Worm (Caenorhabditis elegans) whole organism, L2 larva: ENCODE data around the gene ZK688.7.

Source experiments
- F13H6.1 ChIP-seq: sonication (generic microtip); optimal IDR thresholded peaks from 2 replicates; lab custom pipeline; 2016; ENCODE audit warnings: missing genetic modification characterization, missing compliant biosample characterization
- R02D3.7 ChIP-seq: fragments of 150-350 bp; optimal IDR thresholded peaks from 2 replicates; lab custom pipeline; 2014; ENCODE audit warnings: missing biosample characterization, missing genetic modification characterization
- Y55F3AM.14 ChIP-seq: fragments of 200-800 bp; sonication (Bioruptor generic); optimal IDR thresholded peaks from 2 replicates; lab custom pipeline; 2018; ENCODE audit warnings: mild to moderate bottlenecking, missing genetic modification characterization, missing compliant biosample characterization
- alr-1 ChIP-seq: fragments of 150-350 bp; optimal IDR thresholded peaks from 2 replicates; lab custom pipeline; 2014; ENCODE audit warnings: missing biosample characterization, missing genetic modification characterization
- ama-1 ChIP-seq: fragments of 150-350 bp; optimal IDR thresholded peaks from 2 replicates; lab custom pipeline; 2018; ENCODE audit warnings: inconsistent platforms
- ceh-16 ChIP-seq: fragments of 150-350 bp; optimal IDR thresholded peaks from 2 replicates; lab custom pipeline; 2014; ENCODE audit warnings: missing biosample characterization, missing genetic modification characterization
- ceh-82 ChIP-seq: fragments of 150-350 bp; optimal IDR thresholded peaks from 2 replicates; lab custom pipeline; 2014; ENCODE audit warnings: missing biosample characterization, missing genetic modification characterization
- crh-2 ChIP-seq: sonication (generic microtip); optimal IDR thresholded peaks from 2 replicates; lab custom pipeline; 2017; ENCODE audit warnings: missing biosample characterization, missing genetic modification characterization
- dmd-4 ChIP-seq: sonication (generic microtip); optimal IDR thresholded peaks from 2 replicates; lab custom pipeline; 2017; ENCODE audit warnings: missing biosample characterization, missing genetic modification characterization
- egl-27 ChIP-seq: sonication (generic microtip); optimal IDR thresholded peaks from 3 replicates; lab custom pipeline; 2017; ENCODE audit warnings: missing biosample characterization, missing genetic modification reagents, missing genetic modification characterization
- elt-3 ChIP-seq: sonication (generic microtip); optimal IDR thresholded peaks from 2 replicates; lab custom pipeline; 2017; ENCODE audit warnings: missing biosample characterization, missing genetic modification characterization
- fos-1 ChIP-seq: fragments of 150-350 bp; optimal IDR thresholded peaks from 2 replicates; lab custom pipeline; 2014; ENCODE audit warnings: missing biosample characterization, missing genetic modification characterization
- lin-11 ChIP-seq: fragments of 150-350 bp; sonication (generic microtip); optimal IDR thresholded peaks from 2 replicates; lab custom pipeline; 2014; ENCODE audit warnings: missing biosample characterization, missing genetic modification characterization, inconsistent platforms, mixed read lengths
- lin-13 ChIP-seq: fragments of 150-350 bp; optimal IDR thresholded peaks from 2 replicates; lab custom pipeline; 2014; ENCODE audit warnings: missing biosample characterization, missing genetic modification reagents, missing genetic modification characterization
- lin-39 ChIP-seq: fragments of 150-350 bp; optimal IDR thresholded peaks from 2 replicates; lab custom pipeline; 2014; ENCODE audit warnings: missing biosample characterization, missing genetic modification reagents, missing genetic modification characterization
- lsy-2 ChIP-seq, 2 experiments: fragments of 150-350 bp in 1 of 2; sonication (generic microtip) in 1 of 2; optimal IDR thresholded peaks; 2 replicates each; lab custom pipeline; 2014 to 2017; ENCODE audit warnings: missing biosample characterization in 2 of 2, missing genetic modification characterization in 2 of 2
- mab-5 ChIP-seq: fragments of 150-350 bp; optimal IDR thresholded peaks from 2 replicates; lab custom pipeline; 2014; ENCODE audit warnings: missing biosample characterization, missing genetic modification characterization
- mbf-1 ChIP-seq: sonication (generic microtip); optimal IDR thresholded peaks from 2 replicates; lab custom pipeline; 2017; ENCODE audit warnings: missing biosample characterization, missing genetic modification characterization
- mdl-1 ChIP-seq, 2 experiments: fragments of 150-350 bp in 1 of 2; sonication (generic microtip) in 1 of 2; optimal IDR thresholded peaks; 2 replicates each; lab custom pipeline; 2017; ENCODE audit warnings: missing biosample characterization in 2 of 2, missing genetic modification characterization in 2 of 2
- nhr-11 ChIP-seq: fragments of 150-350 bp; optimal IDR thresholded peaks from 2 replicates; lab custom pipeline; 2014; ENCODE audit warnings: missing biosample characterization, missing genetic modification characterization
- nhr-129 ChIP-seq: fragments of 150-350 bp; optimal IDR thresholded peaks from 2 replicates; lab custom pipeline; 2014; ENCODE audit warnings: missing biosample characterization, missing genetic modification characterization
- nhr-21 ChIP-seq: fragments of 150-350 bp; optimal IDR thresholded peaks from 2 replicates; lab custom pipeline; 2014; ENCODE audit warnings: missing biosample characterization, missing genetic modification characterization
- nhr-25 ChIP-seq: fragments of 150-350 bp; sonication (generic microtip); optimal IDR thresholded peaks from 3 replicates; lab custom pipeline; 2014; ENCODE audit warnings: missing biosample characterization, missing genetic modification characterization
- nhr-6 ChIP-seq: fragments of 150-350 bp; optimal IDR thresholded peaks from 2 replicates; lab custom pipeline; 2014; ENCODE audit warnings: missing biosample characterization, missing genetic modification characterization
- nhr-77 ChIP-seq: fragments of 150-350 bp; optimal IDR thresholded peaks from 2 replicates; lab custom pipeline; 2014; ENCODE audit warnings: missing biosample characterization, missing genetic modification characterization
- peb-1 ChIP-seq: fragments of 150-350 bp; optimal IDR thresholded peaks from 2 replicates; lab custom pipeline; 2014; ENCODE audit warnings: missing biosample characterization, missing genetic modification characterization
- sem-4 ChIP-seq: fragments of 150-350 bp; optimal IDR thresholded peaks from 2 replicates; lab custom pipeline; 2014; ENCODE audit warnings: missing biosample characterization, missing genetic modification reagents, missing genetic modification characterization
- skn-1 ChIP-seq: sonication (generic microtip); optimal IDR thresholded peaks from 2 replicates; lab custom pipeline; 2017; ENCODE audit warnings: missing biosample characterization, missing genetic modification characterization
- sma-3 ChIP-seq: sonication (generic microtip); optimal IDR thresholded peaks from 2 replicates; lab custom pipeline; 2016; ENCODE audit warnings: missing genetic modification reagents, missing genetic modification characterization, missing compliant biosample characterization
- snpc-4 ChIP-seq: fragments of 150-350 bp; optimal IDR thresholded peaks from 2 replicates; lab custom pipeline; 2014; ENCODE audit warnings: missing biosample characterization, missing genetic modification characterization
- unc-62 ChIP-seq: fragments of 150-350 bp; optimal IDR thresholded peaks from 2 replicates; lab custom pipeline; 2014; ENCODE audit warnings: missing biosample characterization, missing genetic modification reagents, missing genetic modification characterization
- ztf-1 ChIP-seq: fragments of 200-800 bp; sonication (Bioruptor generic); conservative IDR thresholded peaks from 2 replicates; pipeline ENCODE4 v1.3.6; 2022; ENCODE audit warnings: missing genetic modification characterization, missing compliant biosample characterization
- ztf-11 ChIP-seq: sonication (generic microtip); optimal IDR thresholded peaks from 2 replicates; lab custom pipeline; 2017; ENCODE audit warnings: missing biosample characterization, missing genetic modification characterization

The ZK688.7 gene

DNA sequence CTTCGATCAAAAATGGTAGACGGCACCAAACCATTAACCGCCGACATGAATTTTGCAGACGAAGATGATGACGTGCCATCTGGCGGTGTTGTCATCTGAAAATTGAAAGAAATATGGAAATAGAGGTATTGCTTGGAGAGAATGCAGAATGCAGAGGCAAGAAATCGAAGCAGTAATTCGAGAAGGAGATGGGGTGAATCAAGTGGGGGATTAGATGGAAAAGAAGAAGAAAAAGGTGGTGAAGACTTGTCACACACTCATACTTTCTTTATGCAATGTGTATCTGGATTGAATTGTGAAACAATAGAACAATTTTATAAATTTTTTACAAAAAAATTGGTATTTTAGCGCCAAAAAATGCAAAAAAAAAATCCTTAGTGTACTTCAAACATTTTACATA lies 13.4 kb upstream of the ZK688.7 start, which contains the start of gene tag-250:
Gene tag-250 (minus strand): TSS at position 101 of the 400 bp plus-strand sequence.
- TF ChIP-seq nhr-21 (tag; lab: Kevin White, UChicago) (no peak), egl-27 (tag; lab: Kevin White, UChicago) (no peak), nhr-129 (no peak), skn-1 (tag; lab: Kevin White, UChicago) (no peak), nhr-77 (no peak), lin-11 (tag; lab: Kevin White, UChicago) (no peak), mab-5 (no peak), snpc-4 (tag; lab: Kevin White, UChicago) (no peak)

DNA sequence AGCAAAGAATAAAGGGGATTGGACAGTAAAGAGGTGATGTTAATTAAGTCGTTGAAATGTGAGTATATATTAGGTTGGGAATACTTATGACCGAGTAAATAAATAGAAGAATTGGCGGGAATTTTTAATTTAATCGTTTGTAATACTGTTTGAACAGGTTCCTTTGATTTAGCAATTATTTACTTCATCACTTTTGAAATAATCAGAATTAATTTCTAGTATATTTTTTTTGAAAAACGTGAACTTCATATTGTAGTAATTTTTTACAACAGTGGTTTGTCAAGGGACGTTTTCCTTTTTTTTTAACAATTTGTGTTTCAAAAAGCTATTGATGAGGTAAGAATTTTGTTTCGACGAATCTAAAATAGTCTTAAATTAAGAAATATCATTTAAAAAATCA lies 10.8 kb upstream of the ZK688.7 start, which contains the start of gene C29E4.17:
Gene C29E4.17 (plus strand): TSS at position 301 of the 400 bp plus-strand sequence.
- TF ChIP-seq alr-1 (no peak), ceh-16 (tag; lab: Kevin White, UChicago) (no peak), crh-2 (no peak), F13H6.1 (tag; lab: Kevin White, UChicago) (no peak), nhr-77 (no peak), mab-5 (no peak), nhr-25 (tag; lab: Kevin White, UChicago) (no peak), R02D3.7 (tag; lab: Kevin White, UChicago) (no peak), mbf-1 (tag; lab: Kevin White, UChicago) (no peak), ztf-1 (GFP tag; lab: Robert Waterston, UW) (no peak), dmd-4 (no peak), Y55F3AM.14 (GFP tag; lab: Kevin White, UChicago) (no peak), peb-1 (tag; lab: Kevin White, UChicago) (no peak), nhr-11 (tag; lab: Kevin White, UChicago) (no peak), lin-39 (tag; lab: Kevin White, UChicago) (no peak), sma-3 (GFP tag; lab: Kevin White, UChicago) (no peak), lin-11 (tag; lab: Kevin White, UChicago) (no peak), mdl-1 (tag; optimal IDR thresholded peaks at IDR 0.05; lab: Kevin White, UChicago) (no peak)

DNA sequence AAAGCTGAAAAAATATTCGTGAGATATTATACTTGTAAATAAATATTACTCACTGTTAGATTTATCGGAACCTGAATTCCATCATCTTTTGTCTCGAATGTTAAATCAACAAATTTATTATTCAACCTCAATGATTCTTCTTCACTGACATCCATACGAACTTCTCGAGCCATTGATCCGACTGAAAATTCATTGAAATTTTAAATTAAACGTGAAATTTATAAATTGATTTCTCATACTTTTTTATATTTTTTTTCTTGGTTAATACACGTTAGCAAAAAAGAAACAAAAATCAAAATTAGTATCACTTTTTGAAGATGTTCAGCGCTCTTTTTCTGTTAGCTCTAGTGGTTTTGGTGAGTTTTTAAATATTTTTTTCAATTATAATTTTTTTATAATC lies 8.4 kb upstream of the ZK688.7 start, which contains the start of gene C29E4.14:
Gene C29E4.14 (plus strand): TSS at position 301 of the 400 bp plus-strand sequence.
- no peak for TF ChIP-seq snpc-4 (tag; lab: Kevin White, UChicago)
- no peak for TF ChIP-seq mbf-1 (tag; lab: Kevin White, UChicago)
- no peak for TF ChIP-seq Y55F3AM.14 (GFP tag; lab: Kevin White, UChicago)
- TF ChIP-seq lsy-2 (tag; optimal IDR thresholded peaks at IDR 0.05; lab: Kevin White, UChicago): no peak
- no peak for TF ChIP-seq elt-3 (tag; lab: Kevin White, UChicago)
- no peak for TF ChIP-seq unc-62 (GFP tag; lab: Kevin White, UChicago)
- no peak for TF ChIP-seq fos-1
- TF ChIP-seq nhr-6: no peak
- TF ChIP-seq sem-4 (tag; lab: Kevin White, UChicago): no peak

DNA sequence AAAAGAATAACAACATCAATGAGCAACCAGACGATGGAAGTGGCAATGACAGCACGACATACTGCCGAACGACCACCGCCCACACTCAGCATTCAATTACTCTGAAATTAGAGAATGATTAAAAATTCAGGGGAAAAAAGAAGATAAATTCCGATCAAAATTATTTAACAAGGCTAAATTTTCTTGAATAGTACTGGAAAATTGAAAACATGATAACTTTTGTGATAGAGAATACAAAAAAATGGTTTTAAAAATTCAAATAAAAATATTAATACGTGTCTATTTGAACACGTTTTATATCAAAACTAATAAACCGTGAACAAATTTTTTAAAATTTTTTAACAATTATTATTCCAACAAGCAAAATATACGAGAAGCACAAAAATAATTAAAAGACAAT lies 6.2 kb upstream of the ZK688.7 start, which contains the start of gene gly-3:
Gene gly-3 (minus strand): TSS at position 101 of the 400 bp plus-strand sequence.
- TF ChIP-seq lin-39 (tag; lab: Kevin White, UChicago) (no peak), sma-3 (GFP tag; lab: Kevin White, UChicago) (no peak), nhr-6 (no peak), dmd-4 (no peak), unc-62 (GFP tag; lab: Kevin White, UChicago) (no peak), ceh-82 (tag; lab: Kevin White, UChicago) (no peak), ztf-1 (GFP tag; lab: Robert Waterston, UW) (no peak), mab-5 (no peak), R02D3.7 (tag; lab: Kevin White, UChicago) (no peak), ztf-11 (tag; lab: Kevin White, UChicago) (no peak)

ce11 chrIII:7913488-7913887 lies 2.1 kb upstream of the ZK688.7 start, which contains the start of gene ZK688.12:
ZK688.12 (minus strand) TSS chrIII:7913588.
- no peak for TF ChIP-seq nhr-6
- no peak for TF ChIP-seq nhr-25 (tag; lab: Kevin White, UChicago)
- no peak for TF ChIP-seq ztf-11 (tag; lab: Kevin White, UChicago)
- TF ChIP-seq lin-13: no peak
- no peak for TF ChIP-seq snpc-4 (tag; lab: Kevin White, UChicago)
- no peak for TF ChIP-seq mab-5
- no peak for TF ChIP-seq lin-39 (tag; lab: Kevin White, UChicago)
- no peak for TF ChIP-seq R02D3.7 (tag; lab: Kevin White, UChicago)
- TF ChIP-seq crh-2: no peak
- TF ChIP-seq sem-4 (tag; lab: Kevin White, UChicago): no peak
- no peak for TF ChIP-seq ama-1
- no peak for TF ChIP-seq F13H6.1 (tag; lab: Kevin White, UChicago)
